Fruit fly (Drosophila melanogaster) whole organism, pupa: ENCODE data around the gene bocks.
A peak's percentile ranks its signal among the peaks of the same experiment; 100 is the strongest.

Experiments used
- CG12605 ChIP-seq: fragments of 200-800 bp; sonication (Bioruptor generic); IDR thresholded peaks from 2 replicates; pipeline ENCODE4 v1.3.6; 2022; ENCODE audit warnings: missing biosample characterization, missing genetic modification characterization
- CG32121 ChIP-seq: fragments of 200-800 bp; sonication (Bioruptor generic); IDR thresholded peaks from 2 replicates; pipeline ENCODE4 v1.3.6; 2022; ENCODE audit warnings: missing biosample characterization, missing genetic modification characterization
- CG34367 ChIP-seq: fragments of 200-800 bp; sonication (Bioruptor generic); optimal IDR thresholded peaks from 2 replicates; lab custom pipeline; 2018; ENCODE audit warnings: missing biosample characterization, mild to moderate bottlenecking, missing genetic modification characterization
- CG8159 ChIP-seq: fragments of 200-800 bp; sonication (Bioruptor generic); optimal IDR thresholded peaks from 3 replicates; lab custom pipeline; 2018; ENCODE audit warnings: missing biosample characterization, mild to moderate bottlenecking, missing genetic modification characterization, moderate library complexity
- CG9948 ChIP-seq: fragments of 200-800 bp; sonication (Bioruptor generic); optimal IDR thresholded peaks from 2 replicates; lab custom pipeline; 2018; ENCODE audit warnings: missing biosample characterization, mild to moderate bottlenecking, missing genetic modification characterization, moderate library complexity
- D1 ChIP-seq: fragments of 200-800 bp; sonication (Bioruptor generic); optimal IDR thresholded peaks from 2 replicates; lab custom pipeline; 2018; ENCODE audit warnings: missing biosample characterization, mild to moderate bottlenecking, missing genetic modification characterization, moderate library complexity
- Pif1B ChIP-seq: fragments of 200-800 bp; sonication (Bioruptor generic); optimal IDR thresholded peaks from 3 replicates; lab custom pipeline; 2016; ENCODE audit warnings: missing biosample characterization, missing genetic modification characterization
- fd96Ca ChIP-seq: fragments of 200-800 bp; sonication (Bioruptor generic); IDR thresholded peaks from 3 replicates; pipeline ENCODE4 v1.3.6; 2022; ENCODE audit warnings: missing biosample characterization, missing genetic modification characterization
- rn ChIP-seq: fragments of 200-800 bp; sonication (Bioruptor generic); IDR thresholded peaks from 2 replicates; pipeline ENCODE4 v1.3.6; 2022; ENCODE audit warnings: missing biosample characterization, missing genetic modification characterization

- TF ChIP-seq rn (GFP tag; lab: Robert Waterston, UW) = peak; percentile 20; the same call in 1 of the 2 replicates
- TF ChIP-seq fd96Ca (GFP tag; lab: Robert Waterston, UW) = peak; percentile 42; the same call in 1 of the 3 replicates
- no peak for TF ChIP-seq D1 (tag; lab: Kevin White, UChicago)
- peak; percentile 48; the same call in 1 of the 2 replicates for TF ChIP-seq CG32121 (GFP tag; lab: Robert Waterston, UW)
- TF ChIP-seq Pif1B (GFP tag; lab: Kevin White, UChicago) = no peak
- TF ChIP-seq CG34367 = no peak
- TF ChIP-seq CG12605 (GFP tag; lab: Robert Waterston, UW) = no peak
- TF ChIP-seq CG9948 (tag; lab: Kevin White, UChicago) = peak; percentile 20
- peak; percentile 53 for TF ChIP-seq CG8159 (tag; lab: Kevin White, UChicago)
Observed at dm6 chr3R:9559413-9560014, 31.3 kb downstream of the bocks start, which contains the start of the genes AP-1mu and MBD-like.
